Worm (Caenorhabditis elegans): ENCODE results near the gene Y73B6BL.289.
A peak's percentile ranks its signal among the peaks of the same experiment; 100 is the strongest.
"Not testable (repeated sequence)": the region's sequence is repeated elsewhere in the genome, so short reads cannot be mapped to it uniquely, and the experiment has no call there.

The Y73B6BL.289 gene

DNA sequence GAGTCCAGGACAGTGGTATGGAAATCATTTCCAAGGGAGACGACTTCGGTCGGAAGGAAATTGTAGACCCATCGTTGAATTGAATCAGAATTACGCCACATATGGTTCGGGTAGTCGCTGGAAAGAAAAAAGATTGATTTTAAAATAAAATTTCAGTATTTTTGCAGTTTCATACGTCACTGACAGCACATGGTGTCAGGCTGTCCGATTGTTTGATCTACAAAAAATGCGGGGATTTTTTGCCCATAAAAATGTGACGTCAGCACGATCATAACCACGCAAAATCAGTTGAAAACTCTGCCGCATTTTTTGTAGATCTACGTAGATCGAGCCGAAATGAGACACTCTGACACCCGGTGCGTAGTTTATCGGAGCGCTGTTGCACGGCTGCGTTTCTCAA is 30.0 kb upstream of the Y73B6BL.289 start, which contains the start of gene Y73B6BL.12:
Gene Y73B6BL.12 (minus strand): TSS at position 101 of the 400 bp plus-strand sequence.
- not testable (repeated sequence) for TF ChIP-seq daf-19 (GFP tag; conservative IDR thresholded peaks at IDR 0.05); daf-12 (tag; optimal IDR thresholded peaks at IDR 0.05); cey-2 (tag; optimal IDR thresholded peaks at IDR 0.05; ENCODE audit: borderline replicate concordance, insufficient read depth)

DNA sequence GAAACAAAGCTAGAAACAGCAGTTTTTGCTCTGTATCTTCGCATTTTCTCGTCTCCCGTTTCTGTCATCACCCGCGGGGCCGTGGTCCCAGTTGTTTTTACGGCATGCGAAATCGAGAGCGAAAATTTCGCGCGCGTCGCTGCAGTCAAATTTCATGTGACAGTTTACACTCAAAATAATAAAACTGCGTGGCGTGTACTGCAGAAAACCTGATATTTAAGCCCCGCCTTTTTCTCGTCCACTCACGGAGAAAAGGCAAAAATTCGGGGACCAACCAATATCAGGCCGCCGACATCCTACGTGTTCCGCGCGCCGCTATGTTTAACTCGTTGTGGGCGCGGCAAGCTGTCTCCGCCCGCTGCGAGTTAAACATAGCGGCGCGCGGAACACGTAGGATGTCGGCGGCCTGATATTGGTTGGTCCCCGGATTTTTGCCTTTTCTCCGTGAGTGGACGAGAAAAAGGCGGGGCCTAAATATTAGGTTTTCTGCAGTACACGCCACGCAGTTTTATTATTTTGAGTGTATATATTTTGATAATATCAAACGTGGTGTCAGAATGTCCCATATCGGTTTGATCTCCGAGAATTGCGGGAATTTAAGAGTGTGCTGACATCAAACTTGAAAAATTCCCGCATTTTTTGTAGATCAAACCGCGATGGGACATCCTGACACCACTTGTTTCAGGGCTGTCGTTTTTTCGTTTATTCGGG is 26.9 kb upstream of the Y73B6BL.289 start:
- 0 out of 2 replicates have a peak, but pooled peaks have one; percentile 24 for TF ChIP-seq mdt-29 (GFP tag; IDR thresholded peaks at IDR 0.05)
- 0 out of 2 replicates have a peak, but pooled peaks have one; percentile 51 for TF ChIP-seq arid-1 (GFP tag; conservative IDR thresholded peaks at IDR 0.05)
- 0 out of 2 replicates have a peak, but pooled peaks have one; percentile 16 for TF ChIP-seq php-3 (GFP tag; IDR thresholded peaks at IDR 0.05)
- TF ChIP-seq ZK337.2 (GFP tag; IDR thresholded peaks at IDR 0.05): 0 out of 2 replicates have a peak, but pooled peaks have one; percentile 3
- 0 out of 2 replicates have a peak, but pooled peaks have one; percentile 17 for TF ChIP-seq dmd-8 (GFP tag; IDR thresholded peaks at IDR 0.05)
- TF ChIP-seq snpc-1.2 (GFP tag; IDR thresholded peaks at IDR 0.05): peak; percentile 66
- 0 out of 2 replicates have a peak, but pooled peaks have one; percentile 34 for TF ChIP-seq T26A8.4 (GFP tag; IDR thresholded peaks at IDR 0.05)
- peak; percentile 40 for TF ChIP-seq lin-38 (GFP tag; IDR thresholded peaks at IDR 0.05)

DNA sequence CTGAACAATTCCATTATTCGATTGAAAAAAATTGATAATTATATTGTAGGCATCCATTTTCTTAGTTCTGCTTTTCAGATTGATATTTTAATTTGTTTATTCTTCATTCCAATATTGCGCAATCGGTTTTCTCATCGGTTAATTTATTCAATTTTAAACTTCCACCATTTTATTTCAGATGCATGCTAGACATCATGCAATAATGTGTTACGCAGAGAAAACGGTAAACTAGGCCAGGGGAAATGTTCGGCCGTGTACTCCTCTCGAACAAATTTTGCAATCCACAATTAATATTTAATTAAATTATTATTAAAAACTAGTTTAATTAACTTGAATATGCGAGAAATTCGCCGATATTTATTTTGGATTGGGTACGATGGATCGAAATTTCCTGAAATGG is 25.6 kb upstream of the Y73B6BL.289 start, which contains the start of gene Y73B6BL.29:
Gene Y73B6BL.29 (plus strand): TSS at position 263 of the 400 bp plus-strand sequence.
- TF ChIP-seq F26F4.8 (GFP tag; conservative IDR thresholded peaks at IDR 0.05) (no peak), nhr-237 (tag; optimal IDR thresholded peaks at IDR 0.05) (no peak), hlh-11 (tag; optimal IDR thresholded peaks at IDR 0.05) (peak; percentile 71), mxl-2 (GFP tag; conservative IDR thresholded peaks at IDR 0.05) (no peak), F44E2.7 (GFP tag; IDR thresholded peaks at IDR 0.05) (no peak), lin-15B (tag; optimal IDR thresholded peaks at IDR 0.05) (no peak), egl-43 (GFP tag; IDR thresholded peaks at IDR 0.05) (no peak), php-3 (GFP tag; IDR thresholded peaks at IDR 0.05) (no peak), ceh-44 (GFP tag; IDR thresholded peaks at IDR 0.05) (peak; percentile 93), ZK337.2 (GFP tag; IDR thresholded peaks at IDR 0.05) (peak; percentile 91), dmd-9 (GFP tag; IDR thresholded peaks at IDR 0.05) (peak; percentile 82), saeg-2 (GFP tag; IDR thresholded peaks at IDR 0.05) (no peak), ceh-32 (tag; optimal IDR thresholded peaks at IDR 0.05; ENCODE audit: poor library complexity) (peak; percentile 58), madf-9 (GFP tag; conservative IDR thresholded peaks at IDR 0.05) (peak; percentile 86), ztf-7 (tag; optimal IDR thresholded peaks at IDR 0.05) (peak; percentile 84), zag-1 (tag; optimal IDR thresholded peaks at IDR 0.05) (no peak), attf-4 (tag; optimal IDR thresholded peaks at IDR 0.05) (no peak), set-16 (GFP tag; IDR thresholded peaks at IDR 0.05) (no peak), nhr-6 (tag; optimal IDR thresholded peaks at IDR 0.05) (peak; percentile 96), egl-27 (tag; optimal IDR thresholded peaks at IDR 0.05) (no peak), dpl-1 (GFP tag; optimal IDR thresholded peaks at IDR 0.05) (peak; percentile 99), hif-1 (tag; optimal IDR thresholded peaks at IDR 0.05) (peak in 1 of 2 experiments; percentile 96), unc-62 (GFP tag; optimal IDR thresholded peaks at IDR 0.05 in 1 of 2) (no peak), unc-62 (tag; optimal IDR thresholded peaks at IDR 0.05) (no peak), gei-8 (GFP tag; optimal IDR thresholded peaks at IDR 0.05) (no peak), T26A8.4 (GFP tag; IDR thresholded peaks at IDR 0.05) (peak; percentile 77), ceh-20 (GFP tag; IDR thresholded peaks at IDR 0.05) (no peak), cey-2 (tag; optimal IDR thresholded peaks at IDR 0.05; ENCODE audit: borderline replicate concordance, insufficient read depth) (no peak), skn-1 (tag; optimal IDR thresholded peaks at IDR 0.05) (no peak), D1046.2 (GFP tag; IDR thresholded peaks at IDR 0.05) (no peak), dve-1 (tag; optimal IDR thresholded peaks at IDR 0.05; ENCODE audit: insufficient read depth) (peak; percentile 90), lin-38 (GFP tag; IDR thresholded peaks at IDR 0.05) (peak; percentile 86), spr-1 (tag; optimal IDR thresholded peaks at IDR 0.05) (peak; percentile 41), lin-39 (tag; optimal IDR thresholded peaks at IDR 0.05) (no peak), nhr-28 (tag; optimal IDR thresholded peaks at IDR 0.05) (peak; percentile 60), nhr-111 (GFP tag; optimal IDR thresholded peaks at IDR 0.05) (no peak), unc-130 (GFP tag; optimal IDR thresholded peaks at IDR 0.05) (peak; percentile 95), pha-4 (GFP tag; IDR thresholded peaks at IDR 0.05) (peak; percentile 78; the same call in 1 of the 2 replicates), pha-4 (tag; optimal IDR thresholded peaks at IDR 0.05) (peak; percentile 14)

All from whole organism, L4 larva.